Worm (Caenorhabditis elegans) whole organism, midembryonic: ENCODE results near the gene Y42H9AR.1.

Experiments used
- flt-1 ChIP-seq: fragments of 200-800 bp; sonication (Bioruptor generic); IDR thresholded peaks from 2 replicates; pipeline ENCODE4 v1.3.6; 2022; ENCODE audit warnings: missing genetic modification characterization, missing compliant biosample characterization
- klf-2 ChIP-seq: fragments of 200-800 bp; sonication (Bioruptor generic); conservative IDR thresholded peaks from 2 replicates; pipeline ENCODE4 v1.3.6; 2022; ENCODE audit warnings: missing genetic modification reagents, missing genetic modification characterization, missing compliant biosample characterization
- med-1 ChIP-seq: sonication (generic microtip); optimal IDR thresholded peaks from 2 replicates; lab custom pipeline; 2017; ENCODE audit warnings: missing genetic modification characterization, mild to moderate bottlenecking, missing compliant biosample characterization, antibody characterized with exemption, missing genetic modification reagents; ENCODE audit not compliant: insufficient read depth
- ztf-29 ChIP-seq: fragments of 200-800 bp; sonication (Bioruptor generic); IDR thresholded peaks from 2 replicates; pipeline ENCODE4 v1.3.6; 2022; ENCODE audit warnings: missing genetic modification reagents, missing genetic modification characterization, missing compliant biosample characterization

- TF ChIP-seq med-1 (GFP tag; lab: Kevin White, UChicago) (no peak), flt-1 (no peak), klf-2 (GFP tag; lab: Robert Waterston, UW) (no peak), ztf-29 (GFP tag; lab: Robert Waterston, UW) (no peak)
Observed at ce11 chrIV:8103196-8103595, 10.0 kb upstream of the Y42H9AR.1 start.
